Worm (Caenorhabditis elegans) whole organism, L2 larva: ENCODE results near the gene F11C1.10.
A peak's percentile ranks its signal among the peaks of the same experiment; 100 is the strongest.

Source experiments
- alr-1 ChIP-seq: fragments of 150-350 bp; optimal IDR thresholded peaks from 2 replicates; lab custom pipeline; 2014; ENCODE audit warnings: missing biosample characterization, missing genetic modification characterization
- aly-2 ChIP-seq: fragments of 150-350 bp; optimal IDR thresholded peaks from 2 replicates; lab custom pipeline; 2014; ENCODE audit warnings: missing biosample characterization, missing genetic modification characterization
- lin-13 ChIP-seq: fragments of 150-350 bp; optimal IDR thresholded peaks from 2 replicates; lab custom pipeline; 2014; ENCODE audit warnings: missing biosample characterization, missing genetic modification reagents, missing genetic modification characterization
- nhr-23 ChIP-seq: fragments of 150-350 bp; optimal IDR thresholded peaks from 2 replicates; lab custom pipeline; 2014; ENCODE audit warnings: missing biosample characterization, missing genetic modification reagents, missing genetic modification characterization
- nhr-25 ChIP-seq: fragments of 150-350 bp; sonication (generic microtip); optimal IDR thresholded peaks from 3 replicates; lab custom pipeline; 2014; ENCODE audit warnings: missing biosample characterization, missing genetic modification characterization
- snpc-4 ChIP-seq: fragments of 150-350 bp; optimal IDR thresholded peaks from 2 replicates; lab custom pipeline; 2014; ENCODE audit warnings: missing biosample characterization, missing genetic modification characterization
- unc-62 ChIP-seq: fragments of 150-350 bp; optimal IDR thresholded peaks from 2 replicates; lab custom pipeline; 2014; ENCODE audit warnings: missing biosample characterization, missing genetic modification reagents, missing genetic modification characterization
- ztf-11 ChIP-seq: sonication (generic microtip); optimal IDR thresholded peaks from 2 replicates; lab custom pipeline; 2017; ENCODE audit warnings: missing biosample characterization, missing genetic modification characterization

- TF ChIP-seq snpc-4 (no peak), alr-1 (tag; lab: Kevin White, UChicago) (no peak), nhr-25 (tag; lab: Kevin White, UChicago) (peak; percentile 99), aly-2 (tag; lab: Kevin White, UChicago) (no peak), lin-13 (GFP tag; lab: Kevin White, UChicago) (no peak), ztf-11 (tag; lab: Kevin White, UChicago) (no peak), unc-62 (GFP tag; lab: Kevin White, UChicago) (no peak), nhr-23 (tag; lab: Kevin White, UChicago) (no peak)
These were observed 32.0 kb downstream of the F11C1.10 start for ce11 chrX:13008895-13009294.
